Worm (Caenorhabditis elegans) whole organism, L4 larva: Measurements from ENCODE around the gene mlh-1.

ENCODE experiments used
- F26F4.8 ChIP-seq: fragments of 200-800 bp; sonication (Bioruptor generic); conservative IDR thresholded peaks from 2 replicates; pipeline ENCODE4 v1.3.6; 2022; ENCODE audit warnings: missing genetic modification characterization, missing compliant biosample characterization
- F37D6.2 ChIP-seq: sonication (generic microtip); optimal IDR thresholded peaks from 2 replicates; lab custom pipeline; 2016; ENCODE audit warnings: mild to moderate bottlenecking, missing genetic modification characterization, missing compliant biosample characterization
- F44E2.7 ChIP-seq: fragments of 200-800 bp; sonication (Bioruptor generic); IDR thresholded peaks from 2 replicates; pipeline ENCODE4 v2.1.2; 2022; ENCODE audit warnings: missing genetic modification characterization, missing compliant biosample characterization
- T20F7.1 ChIP-seq: fragments of 200-800 bp; sonication (Bioruptor generic); optimal IDR thresholded peaks from 2 replicates; lab custom pipeline; 2018; ENCODE audit warnings: mild to moderate bottlenecking, missing genetic modification characterization, missing compliant biosample characterization
- T26A8.4 ChIP-seq: fragments of 200-800 bp; sonication (Bioruptor generic); IDR thresholded peaks from 2 replicates; pipeline ENCODE4 v1.3.6; 2022; ENCODE audit warnings: missing genetic modification characterization, missing compliant biosample characterization
- Y5F2A.4 ChIP-seq: fragments of 200-800 bp; sonication (Bioruptor generic); optimal IDR thresholded peaks from 2 replicates; lab custom pipeline; 2018; ENCODE audit warnings: mild to moderate bottlenecking, missing genetic modification characterization, missing compliant biosample characterization
- Y75B8A.6 ChIP-seq: fragments of 200-800 bp; sonication (Bioruptor generic); IDR thresholded peaks from 2 replicates; pipeline ENCODE4 v1.3.6; 2022; ENCODE audit warnings: missing genetic modification reagents, missing genetic modification characterization, missing compliant biosample characterization
- ZK546.5 ChIP-seq, 2 experiments: sonication (generic microtip); optimal IDR thresholded peaks; 2 replicates each; lab custom pipeline; 2017; ENCODE audit warnings: missing biosample characterization in 2 of 2, missing genetic modification characterization in 2 of 2
- aha-1 ChIP-seq: fragments of 150-350 bp; peaks from one replicate; lab custom pipeline; 2014; ENCODE audit warnings: missing biosample characterization, missing genetic modification characterization
- arid-1 ChIP-seq: fragments of 200-800 bp; sonication (Bioruptor generic); conservative IDR thresholded peaks from 2 replicates; pipeline ENCODE4 v1.3.6; 2022; ENCODE audit warnings: missing genetic modification reagents, missing genetic modification characterization, missing compliant biosample characterization
- attf-4 ChIP-seq: sonication (generic microtip); optimal IDR thresholded peaks from 3 replicates; lab custom pipeline; 2017; ENCODE audit warnings: missing biosample characterization, missing genetic modification characterization
- ceh-20 ChIP-seq: fragments of 200-800 bp; sonication (Bioruptor generic); IDR thresholded peaks from 2 replicates; pipeline ENCODE4 v1.3.6; 2022; ENCODE audit warnings: missing genetic modification reagents, missing genetic modification characterization, missing compliant biosample characterization
- ceh-28 ChIP-seq: fragments of 150-350 bp; optimal IDR thresholded peaks from 2 replicates; lab custom pipeline; 2014; ENCODE audit warnings: missing biosample characterization, missing genetic modification reagents, missing genetic modification characterization
- ceh-32 ChIP-seq: sonication (generic microtip); optimal IDR thresholded peaks from 2 replicates; lab custom pipeline; 2016; ENCODE audit warnings: mild to moderate bottlenecking, missing genetic modification characterization, missing compliant biosample characterization; ENCODE audit not compliant: poor library complexity
- ceh-44 ChIP-seq: fragments of 200-800 bp; sonication (Bioruptor generic); IDR thresholded peaks from 2 replicates; pipeline ENCODE4 v1.3.6; 2022; ENCODE audit warnings: missing genetic modification reagents, missing genetic modification characterization, missing compliant biosample characterization
- ceh-62 ChIP-seq: sonication (generic microtip); optimal IDR thresholded peaks from 2 replicates; lab custom pipeline; 2017; ENCODE audit warnings: missing biosample characterization, missing genetic modification characterization
- cey-2 ChIP-seq: sonication (generic microtip); optimal IDR thresholded peaks from 3 replicates; lab custom pipeline; 2017; ENCODE audit warnings: missing genetic modification characterization, mild to moderate bottlenecking, missing compliant biosample characterization, antibody characterized with exemption, borderline replicate concordance; ENCODE audit not compliant: insufficient read depth
- daf-16 ChIP-seq, 3 experiments: sonication (generic microtip); optimal IDR thresholded peaks; 2 replicates each; lab custom pipeline; 2016 to 2017; ENCODE audit warnings: missing genetic modification characterization in 3 of 3, missing genetic modification reagents in 3 of 3, mild to moderate bottlenecking in 2 of 3, missing compliant biosample characterization in 2 of 3, missing biosample characterization in 1 of 3, moderate library complexity in 1 of 3
- dmd-8 ChIP-seq: fragments of 200-800 bp; sonication (Bioruptor generic); IDR thresholded peaks from 2 replicates; pipeline ENCODE4 v1.3.6; 2022; ENCODE audit warnings: missing genetic modification characterization, missing compliant biosample characterization
- dve-1 ChIP-seq: sonication (generic microtip); optimal IDR thresholded peaks from 2 replicates; lab custom pipeline; 2017; ENCODE audit warnings: antibody characterized with exemption, mild to moderate bottlenecking, missing genetic modification characterization, missing compliant biosample characterization; ENCODE audit not compliant: insufficient read depth
- fkh-10 ChIP-seq: fragments of 150-350 bp; optimal IDR thresholded peaks from 2 replicates; lab custom pipeline; 2014; ENCODE audit warnings: missing biosample characterization, missing genetic modification reagents, missing genetic modification characterization
- hif-1 ChIP-seq, 2 experiments: sonication (generic microtip); optimal IDR thresholded peaks; 2 replicates each; lab custom pipeline; 2016 to 2017; ENCODE audit warnings: missing compliant biosample characterization in 2 of 2, missing genetic modification characterization in 2 of 2, missing genetic modification reagents in 2 of 2, missing genotype in 2 of 2, mild to moderate bottlenecking in 1 of 2
- lim-7 ChIP-seq: fragments of 200-800 bp; sonication (Bioruptor generic); IDR thresholded peaks from 2 replicates; pipeline ENCODE4 v1.3.6; 2022; ENCODE audit warnings: missing genetic modification characterization, missing compliant biosample characterization
- lin-39 ChIP-seq: fragments of 150-350 bp; optimal IDR thresholded peaks from 2 replicates; lab custom pipeline; 2014; ENCODE audit warnings: missing biosample characterization, missing genetic modification reagents, missing genetic modification characterization
- lsy-2 ChIP-seq, 2 experiments: fragments of 150-350 bp in 1 of 2; sonication (generic microtip) in 1 of 2; optimal IDR thresholded peaks; 2 replicates each; lab custom pipeline; 2014 to 2017; ENCODE audit warnings: missing biosample characterization in 2 of 2, missing genetic modification characterization in 2 of 2
- madf-5 ChIP-seq, 2 experiments: fragments of 200-800 bp; sonication (Bioruptor generic); IDR thresholded peaks; 2 replicates each; pipeline ENCODE4 v1.3.6; 2022; ENCODE audit warnings: missing compliant biosample characterization in 2 of 2, missing genetic modification characterization in 2 of 2
- mdl-1 ChIP-seq, 2 experiments: fragments of 150-350 bp in 1 of 2; sonication (generic microtip) in 1 of 2; optimal IDR thresholded peaks; 2 replicates each; lab custom pipeline; 2014 to 2017; ENCODE audit warnings: missing biosample characterization in 2 of 2, missing genetic modification characterization in 2 of 2
- mxl-2 ChIP-seq: fragments of 200-800 bp; sonication (Bioruptor generic); conservative IDR thresholded peaks from 2 replicates; pipeline ENCODE4 v1.3.6; 2022; ENCODE audit warnings: missing genetic modification reagents, missing genetic modification characterization, missing compliant biosample characterization
- nhr-10 ChIP-seq: fragments of 150-350 bp; optimal IDR thresholded peaks from 2 replicates; lab custom pipeline; 2014; ENCODE audit warnings: missing biosample characterization, missing genetic modification characterization
- nhr-25 ChIP-seq: sonication (generic microtip); optimal IDR thresholded peaks from 2 replicates; lab custom pipeline; 2017; ENCODE audit warnings: missing genetic modification characterization, mild to moderate bottlenecking, missing compliant biosample characterization, antibody characterized with exemption, moderate library complexity, borderline replicate concordance; ENCODE audit not compliant: insufficient read depth
- nhr-28 ChIP-seq: fragments of 150-350 bp; optimal IDR thresholded peaks from 2 replicates; lab custom pipeline; 2014; ENCODE audit warnings: missing biosample characterization, missing genetic modification characterization
- nhr-41 ChIP-seq: fragments of 200-800 bp; sonication (Bioruptor generic); IDR thresholded peaks from 2 replicates; pipeline ENCODE4 v1.3.6; 2022; ENCODE audit warnings: missing genetic modification reagents, missing genetic modification characterization, missing compliant biosample characterization
- nhr-6 ChIP-seq: fragments of 150-350 bp; optimal IDR thresholded peaks from 2 replicates; lab custom pipeline; 2014; ENCODE audit warnings: missing biosample characterization, missing genetic modification characterization
- php-3 ChIP-seq: fragments of 200-800 bp; sonication (Bioruptor generic); IDR thresholded peaks from 2 replicates; pipeline ENCODE4 v1.3.6; 2022; ENCODE audit warnings: missing genetic modification reagents, missing genetic modification characterization, missing compliant biosample characterization
- saeg-2 ChIP-seq: fragments of 200-800 bp; sonication (Bioruptor generic); IDR thresholded peaks from 2 replicates; pipeline ENCODE4 v1.3.6; 2022; ENCODE audit warnings: missing genetic modification reagents, missing genetic modification characterization, missing compliant biosample characterization
- snpc-1.2 ChIP-seq: fragments of 200-800 bp; sonication (Bioruptor generic); IDR thresholded peaks from 2 replicates; pipeline ENCODE4 v1.3.6; 2022; ENCODE audit warnings: missing genetic modification reagents, missing genetic modification characterization, missing compliant biosample characterization
- spr-1 ChIP-seq: sonication (generic microtip); optimal IDR thresholded peaks from 2 replicates; lab custom pipeline; 2016; ENCODE audit warnings: mild to moderate bottlenecking, missing genetic modification characterization, missing compliant biosample characterization
- spr-3 ChIP-seq: fragments of 200-800 bp; sonication (Bioruptor generic); optimal IDR thresholded peaks from 2 replicates; lab custom pipeline; 2018; ENCODE audit warnings: mild to moderate bottlenecking, missing genetic modification characterization, missing compliant biosample characterization
- tag-97 ChIP-seq: fragments of 200-800 bp; sonication (Bioruptor generic); IDR thresholded peaks from 2 replicates; pipeline ENCODE4 v1.3.6; 2022; ENCODE audit warnings: missing genetic modification characterization, missing compliant biosample characterization
- unc-130 ChIP-seq: sonication (generic microtip); optimal IDR thresholded peaks from 2 replicates; lab custom pipeline; 2016; ENCODE audit warnings: missing genetic modification reagents, missing genetic modification characterization, missing compliant biosample characterization
- unc-39 ChIP-seq: sonication (generic microtip); optimal IDR thresholded peaks from 2 replicates; lab custom pipeline; 2017; ENCODE audit warnings: missing biosample characterization, missing genetic modification characterization
- unc-62 ChIP-seq, 3 experiments: fragments of 150-350 bp in 1 of 3; sonication (generic microtip); optimal IDR thresholded peaks in 2 of 3; peaks in 1 of 3; 1 replicate in 1 of 3; 2 replicates in 2 of 3; lab custom pipeline; 2014 to 2017; ENCODE audit warnings: missing biosample characterization in 3 of 3, missing genetic modification characterization in 3 of 3, missing genetic modification reagents in 3 of 3, missing genotype in 1 of 3
- zfp-2 ChIP-seq: sonication (generic microtip); optimal IDR thresholded peaks from 2 replicates; lab custom pipeline; 2016; ENCODE audit warnings: mild to moderate bottlenecking, missing genetic modification characterization, missing compliant biosample characterization
- zfp-3 ChIP-seq: fragments of 200-800 bp; sonication (Bioruptor generic); conservative IDR thresholded peaks from 2 replicates; pipeline ENCODE4 v1.3.6; 2022; ENCODE audit warnings: missing genetic modification reagents, missing genetic modification characterization, missing compliant biosample characterization
- zip-11 ChIP-seq: fragments of 200-800 bp; sonication (Bioruptor generic); IDR thresholded peaks from 2 replicates; pipeline ENCODE4 v1.3.6; 2022; ENCODE audit warnings: missing genetic modification characterization, missing compliant biosample characterization
- zip-2 ChIP-seq: fragments of 150-350 bp; optimal IDR thresholded peaks from 2 replicates; lab custom pipeline; 2014; ENCODE audit warnings: missing biosample characterization, missing genetic modification characterization
- ztf-11 ChIP-seq: fragments of 150-350 bp; optimal IDR thresholded peaks from 2 replicates; lab custom pipeline; 2014; ENCODE audit warnings: missing biosample characterization, missing genetic modification characterization

Gene mlh-1

ce11 chrIII:13462965-13463783 is 51.2 kb downstream of the mlh-1 start, which contains the start of gene ant-1.1 (continued):
- TF ChIP-seq T26A8.4 (GFP tag; lab: Robert Waterston, UW) (peak; percentile 94), daf-16 (GFP tag; optimal IDR thresholded peaks at IDR 0.05; lab: Kevin White, UChicago) (peak; percentile 35 to 52), daf-16 (tag; optimal IDR thresholded peaks at IDR 0.05; lab: Kevin White, UChicago) (peak; percentile 59), ceh-44 (peak; percentile 47; the same call in 1 of the 2 replicates), Y75B8A.6 (GFP tag; lab: Robert Waterston, UW) (peak; percentile 82), zfp-2 (tag; lab: Kevin White, UChicago) (peak; percentile 98), lim-7 (GFP tag; lab: Robert Waterston, UW) (peak; percentile 64; the same call in 1 of the 2 replicates), nhr-10 (tag; lab: Kevin White, UChicago) (no peak), dve-1 (tag; lab: Kevin White, UChicago) (peak; percentile 93), ceh-20 (GFP tag; lab: Robert Waterston, UW) (peak; percentile 85), F37D6.2 (tag; lab: Kevin White, UChicago) (peak; percentile 85), F26F4.8 (GFP tag; lab: Robert Waterston, UW) (no peak), nhr-41 (GFP tag; lab: Robert Waterston, UW) (no peak; the same call in 1 of the 2 replicates), saeg-2 (GFP tag; lab: Robert Waterston, UW) (peak; percentile 86), ceh-62 (no peak), unc-62 (GFP tag; optimal IDR thresholded peaks at IDR 0.05 in 1 of 2; lab: Kevin White, UChicago) (peak in 1 of 2 experiments; percentile 82), unc-62 (tag; optimal IDR thresholded peaks at IDR 0.05; lab: Kevin White, UChicago) (no peak), ZK546.5 (tag; optimal IDR thresholded peaks at IDR 0.05; lab: Kevin White, UChicago) (peak; percentile 50 to 96), ceh-32 (no peak), Y5F2A.4 (GFP tag; lab: Kevin White, UChicago) (no peak), madf-5 (GFP tag; IDR thresholded peaks at IDR 0.05; lab: Robert Waterston, UW) (no peak), dmd-8 (GFP tag; lab: Robert Waterston, UW) (no peak), fkh-10 (peak; percentile 64), unc-130 (GFP tag; lab: Kevin White, UChicago) (peak; percentile 81), spr-3 (peak; percentile 70), mdl-1 (tag; optimal IDR thresholded peaks at IDR 0.05; lab: Kevin White, UChicago) (peak; percentile 4 to 50), unc-39 (tag; lab: Kevin White, UChicago) (no peak), tag-97 (GFP tag; lab: Robert Waterston, UW) (no peak), zip-11 (GFP tag; lab: Robert Waterston, UW) (no peak), T20F7.1 (GFP tag; lab: Kevin White, UChicago) (peak; percentile 86), zfp-3 (GFP tag; lab: Robert Waterston, UW) (peak; percentile 91), cey-2 (tag; lab: Kevin White, UChicago) (no peak), php-3 (GFP tag; lab: Robert Waterston, UW) (0 out of 2 replicates have a peak, but pooled peaks have one; percentile 36), hif-1 (tag; optimal IDR thresholded peaks at IDR 0.05; lab: Kevin White, UChicago) (peak in 1 of 2 experiments; percentile 90), nhr-28 (tag; lab: Kevin White, UChicago) (peak; percentile 52), aha-1 (peak; percentile 99), attf-4 (no peak), lin-39 (no peak), zip-2 (tag; lab: Kevin White, UChicago) (no peak), snpc-1.2 (0 out of 2 replicates have a peak, but pooled peaks have one; percentile 43), ceh-28 (peak; percentile 53), ztf-11 (tag; lab: Kevin White, UChicago) (no peak), spr-1 (tag; lab: Kevin White, UChicago) (peak; percentile 76), F44E2.7 (GFP tag; lab: Robert Waterston, UW) (no peak), nhr-25 (tag; lab: Kevin White, UChicago) (peak; percentile 82), lsy-2 (tag; optimal IDR thresholded peaks at IDR 0.05; lab: Kevin White, UChicago) (peak; percentile 98 to 99), arid-1 (GFP tag; lab: Robert Waterston, UW) (peak; percentile 90), mxl-2 (GFP tag; lab: Robert Waterston, UW) (no peak), nhr-6 (tag; lab: Kevin White, UChicago) (peak; percentile 86)
